Worm (Caenorhabditis elegans) whole organism, early embryonic: ENCODE results near the gene ajm-1.

Source experiments
- ama-1 ChIP-seq: fragments of 150-350 bp; optimal IDR thresholded peaks from 2 replicates; lab custom pipeline; 2014
- ceh-13 ChIP-seq: fragments of 200-800 bp; sonication (Bioruptor generic); optimal IDR thresholded peaks from 2 replicates; lab custom pipeline; 2018; ENCODE audit warnings: mild to moderate bottlenecking, missing genetic modification characterization, missing compliant biosample characterization
- ceh-36 ChIP-seq: sonication (generic microtip); optimal IDR thresholded peaks from 2 replicates; lab custom pipeline; 2016; ENCODE audit warnings: missing genetic modification characterization, inconsistent platforms, missing compliant biosample characterization
- flt-1 ChIP-seq: fragments of 200-800 bp; sonication (Bioruptor generic); IDR thresholded peaks from 2 replicates; pipeline ENCODE4 v1.3.6; 2022; ENCODE audit warnings: missing genetic modification characterization, missing compliant biosample characterization
- hmg-4 ChIP-seq: fragments of 200-800 bp; sonication (Bioruptor generic); optimal IDR thresholded peaks from 2 replicates; lab custom pipeline; 2018; ENCODE audit warnings: mild to moderate bottlenecking, missing genetic modification characterization, missing compliant biosample characterization
- hnd-1 ChIP-seq: sonication (generic microtip); optimal IDR thresholded peaks from 2 replicates; lab custom pipeline; 2016; ENCODE audit warnings: missing genetic modification characterization, missing compliant biosample characterization
- pes-1 ChIP-seq: fragments of 200-800 bp; sonication (Bioruptor generic); IDR thresholded peaks from 2 replicates; pipeline ENCODE4 v1.3.6; 2022; ENCODE audit warnings: missing genetic modification reagents, missing genetic modification characterization, missing compliant biosample characterization
- tbx-37 ChIP-seq: fragments of 200-800 bp; sonication (Bioruptor generic); conservative IDR thresholded peaks from 2 replicates; pipeline ENCODE4 v1.3.6; 2022; ENCODE audit warnings: missing genetic modification reagents, missing genetic modification characterization, missing compliant biosample characterization

ce11 chrX:9103048-9103447 lies 20.3 kb downstream of the ajm-1 start:
- no peak for TF ChIP-seq flt-1 (GFP tag; lab: Robert Waterston, UW)
- no peak for TF ChIP-seq pes-1
- no peak for TF ChIP-seq hnd-1
- TF ChIP-seq tbx-37 (GFP tag; lab: Robert Waterston, UW): no peak
- TF ChIP-seq hmg-4 (GFP tag; lab: Kevin White, UChicago): no peak
- no peak for TF ChIP-seq ama-1 (lab: Kevin White, UChicago)
- no peak for TF ChIP-seq ceh-13
- no peak for TF ChIP-seq ceh-36
